Worm (Caenorhabditis elegans) whole organism, young adult: ENCODE data around the gene F44A6.3.

ENCODE experiments used
- C17E4.6 ChIP-seq: fragments of 200-800 bp; sonication (Bioruptor generic); IDR thresholded peaks from 2 replicates; pipeline ENCODE4 v1.3.6; 2022; ENCODE audit warnings: missing genetic modification reagents, missing genetic modification characterization, missing compliant biosample characterization
- D2030.7 ChIP-seq: fragments of 200-800 bp; sonication (Bioruptor generic); IDR thresholded peaks from 2 replicates; pipeline ENCODE4 v1.3.6; 2022; ENCODE audit warnings: missing genetic modification reagents, missing genetic modification characterization, missing compliant biosample characterization
- F23B12.7 ChIP-seq: sonication (generic microtip); optimal IDR thresholded peaks from 2 replicates; lab custom pipeline; 2017; ENCODE audit warnings: missing genetic modification characterization, mild to moderate bottlenecking, missing compliant biosample characterization, antibody characterized with exemption, moderate library complexity; ENCODE audit not compliant: insufficient read depth
- F33H1.4 ChIP-seq: fragments of 200-800 bp; sonication (Bioruptor generic); IDR thresholded peaks from 2 replicates; pipeline ENCODE4 v1.3.6; 2022; ENCODE audit warnings: missing genetic modification reagents, missing genetic modification characterization, missing compliant biosample characterization
- F57C9.4 ChIP-seq: sonication (generic microtip); optimal IDR thresholded peaks from 2 replicates; lab custom pipeline; 2017; ENCODE audit warnings: mild to moderate bottlenecking, missing genetic modification characterization, missing compliant biosample characterization
- K12H6.12 ChIP-seq: fragments of 200-800 bp; sonication (Bioruptor generic); optimal IDR thresholded peaks from 2 replicates; lab custom pipeline; 2018; ENCODE audit warnings: mild to moderate bottlenecking, missing genetic modification characterization, missing compliant biosample characterization
- T26A5.8 ChIP-seq: sonication (generic microtip); optimal IDR thresholded peaks from 2 replicates; lab custom pipeline; 2016; ENCODE audit warnings: missing genetic modification characterization, missing compliant biosample characterization
- Y53F4B.3 ChIP-seq: fragments of 200-800 bp; sonication (Bioruptor generic); IDR thresholded peaks from 2 replicates; pipeline ENCODE4 v1.3.6; 2022; ENCODE audit warnings: missing genetic modification reagents, missing genetic modification characterization, missing compliant biosample characterization
- Y67H2A.10 ChIP-seq: fragments of 200-800 bp; sonication (Bioruptor generic); conservative IDR thresholded peaks from 2 replicates; pipeline ENCODE4 v1.3.6; 2022; ENCODE audit warnings: missing genetic modification reagents, missing genetic modification characterization, missing compliant biosample characterization
- Y95B8A.8 ChIP-seq: fragments of 200-800 bp; sonication (Bioruptor generic); IDR thresholded peaks from 2 replicates; pipeline ENCODE4 v1.3.6; 2022; ENCODE audit warnings: missing genetic modification reagents, missing genetic modification characterization, missing compliant biosample characterization
- akir-1 ChIP-seq: fragments of 200-800 bp; sonication (Bioruptor generic); optimal IDR thresholded peaks from 2 replicates; lab custom pipeline; 2018; ENCODE audit warnings: mild to moderate bottlenecking, missing genetic modification characterization, moderate library complexity, missing compliant biosample characterization
- ama-1 ChIP-seq, 3 experiments: fragments of 150-350 bp in 1 of 3; sonication (generic microtip) in 2 of 3; optimal IDR thresholded peaks; 2 replicates each; lab custom pipeline; 2014 to 2018; ENCODE audit warnings: missing biosample characterization in 2 of 3, missing genetic modification characterization in 2 of 3, missing genetic modification reagents in 2 of 3
- attf-5 ChIP-seq: fragments of 200-800 bp; sonication (Bioruptor generic); optimal IDR thresholded peaks from 2 replicates; lab custom pipeline; 2018; ENCODE audit warnings: mild to moderate bottlenecking, missing genetic modification characterization, missing compliant biosample characterization
- bed-2 ChIP-seq: fragments of 200-800 bp; sonication (Bioruptor generic); IDR thresholded peaks from 2 replicates; pipeline ENCODE4 v1.3.6; 2022; ENCODE audit warnings: missing genetic modification reagents, missing genetic modification characterization, missing compliant biosample characterization
- cebp-1 ChIP-seq, 2 experiments: fragments of 200-800 bp in 1 of 2; sonication (Bioruptor generic) in 1 of 2; sonication (generic microtip) in 1 of 2; IDR thresholded peaks in 1 of 2; optimal IDR thresholded peaks in 1 of 2; 2 replicates each; pipeline versions ENCODE4 v1.3.6 to Lab custom; 2017 to 2022; ENCODE audit warnings: missing compliant biosample characterization in 2 of 2, missing genetic modification characterization in 2 of 2, mild to moderate bottlenecking in 1 of 2, missing genetic modification reagents in 1 of 2, moderate library complexity in 1 of 2
- cebp-2 ChIP-seq: fragments of 200-800 bp; sonication (Bioruptor generic); IDR thresholded peaks from 2 replicates; pipeline ENCODE4 v1.3.6; 2022; ENCODE audit warnings: missing genetic modification characterization, missing compliant biosample characterization
- ceh-79 ChIP-seq: sonication (generic microtip); optimal IDR thresholded peaks from 2 replicates; lab custom pipeline; 2017; ENCODE audit warnings: mild to moderate bottlenecking, missing genetic modification characterization, missing compliant biosample characterization
- ceh-91 ChIP-seq: fragments of 200-800 bp; sonication (Bioruptor generic); IDR thresholded peaks from 2 replicates; pipeline ENCODE4 v1.3.6; 2022; ENCODE audit warnings: missing genetic modification reagents, missing genetic modification characterization, missing compliant biosample characterization
- chd-7 ChIP-seq: sonication (generic microtip); optimal IDR thresholded peaks from 2 replicates; lab custom pipeline; 2016; ENCODE audit warnings: mild to moderate bottlenecking, missing genetic modification characterization, moderate library complexity, missing compliant biosample characterization
- dox-1 ChIP-seq: fragments of 200-800 bp; sonication (Bioruptor generic); IDR thresholded peaks from 2 replicates; pipeline ENCODE4 v1.3.6; 2022; ENCODE audit warnings: missing genetic modification reagents, missing genetic modification characterization, missing compliant biosample characterization
- dpff-1 ChIP-seq: sonication (generic microtip); optimal IDR thresholded peaks from 2 replicates; lab custom pipeline; 2017; ENCODE audit warnings: mild to moderate bottlenecking, missing genetic modification characterization, missing compliant biosample characterization
- efl-1 ChIP-seq: fragments of 150-350 bp; optimal IDR thresholded peaks from 2 replicates; lab custom pipeline; 2014; ENCODE audit warnings: missing biosample characterization, missing genetic modification reagents, missing genetic modification characterization
- egrh-3 ChIP-seq: fragments of 200-800 bp; sonication (Bioruptor generic); IDR thresholded peaks from 2 replicates; pipeline ENCODE4 v1.3.6; 2022; ENCODE audit warnings: missing genetic modification reagents, missing genetic modification characterization, missing compliant biosample characterization
- ekl-4 ChIP-seq: fragments of 200-800 bp; sonication (Bioruptor generic); IDR thresholded peaks from 2 replicates; pipeline ENCODE4 v1.3.6; 2022; ENCODE audit warnings: missing genetic modification reagents, missing genetic modification characterization, missing compliant biosample characterization
- ets-4 ChIP-seq: fragments of 200-800 bp; sonication (Bioruptor generic); optimal IDR thresholded peaks from 2 replicates; lab custom pipeline; 2018; ENCODE audit warnings: mild to moderate bottlenecking, missing genetic modification characterization, missing compliant biosample characterization
- gei-17 ChIP-seq: fragments of 200-800 bp; sonication (Bioruptor generic); optimal IDR thresholded peaks from 2 replicates; lab custom pipeline; 2018; ENCODE audit warnings: mild to moderate bottlenecking, missing genetic modification characterization, missing compliant biosample characterization
- hsf-1 ChIP-seq: fragments of 200-800 bp; sonication (Bioruptor generic); IDR thresholded peaks from 2 replicates; pipeline ENCODE4 v1.3.6; 2022; ENCODE audit warnings: missing genetic modification reagents, missing genetic modification characterization, missing compliant biosample characterization
- let-526 ChIP-seq: fragments of 200-800 bp; sonication (Bioruptor generic); IDR thresholded peaks from 2 replicates; pipeline ENCODE4 v1.3.6; 2022; ENCODE audit warnings: missing genetic modification reagents, missing genetic modification characterization, missing compliant biosample characterization
- lin-26 ChIP-seq: fragments of 200-800 bp; sonication (Bioruptor generic); IDR thresholded peaks from 2 replicates; pipeline ENCODE4 v1.3.6; 2022; ENCODE audit warnings: missing genetic modification reagents, missing genetic modification characterization, missing compliant biosample characterization
- lin-35 ChIP-seq, 3 experiments: fragments of 150-350 bp in 2 of 3; sonication (generic microtip) in 1 of 3; optimal IDR thresholded peaks; 2 replicates each; lab custom pipeline; 2014 to 2018; ENCODE audit warnings: missing biosample characterization in 3 of 3, missing genetic modification characterization in 3 of 3, missing genetic modification reagents in 3 of 3
- lin-40 ChIP-seq: sonication (generic microtip); optimal IDR thresholded peaks from 2 replicates; lab custom pipeline; 2016; ENCODE audit warnings: missing genetic modification characterization, mild to moderate bottlenecking, missing compliant biosample characterization, missing genotype, missing genetic modification reagents
- lsl-1 ChIP-seq: fragments of 200-800 bp; sonication (Bioruptor generic); optimal IDR thresholded peaks from 2 replicates; lab custom pipeline; 2018; ENCODE audit warnings: mild to moderate bottlenecking, missing genetic modification characterization, moderate library complexity, missing compliant biosample characterization
- madf-10 ChIP-seq: sonication (generic microtip); optimal IDR thresholded peaks from 2 replicates; lab custom pipeline; 2016; ENCODE audit warnings: mild to moderate bottlenecking, missing genetic modification characterization, missing compliant biosample characterization
- madf-8 ChIP-seq: fragments of 200-800 bp; sonication (Bioruptor generic); conservative IDR thresholded peaks from 2 replicates; pipeline ENCODE4 v1.3.6; 2022; ENCODE audit warnings: missing genetic modification reagents, missing genetic modification characterization, missing compliant biosample characterization
- mcd-1 ChIP-seq: fragments of 200-800 bp; sonication (Bioruptor generic); IDR thresholded peaks from 2 replicates; pipeline ENCODE4 v1.3.6; 2022; ENCODE audit warnings: missing genetic modification reagents, missing genetic modification characterization, missing compliant biosample characterization
- nfya-1 ChIP-seq: sonication (generic microtip); optimal IDR thresholded peaks from 2 replicates; lab custom pipeline; 2017; ENCODE audit warnings: antibody characterized with exemption, missing compliant biosample characterization, missing genetic modification characterization, borderline replicate concordance; ENCODE audit not compliant: insufficient read depth
- nhr-179 ChIP-seq: sonication (generic microtip); optimal IDR thresholded peaks from 2 replicates; lab custom pipeline; 2016; ENCODE audit warnings: mild to moderate bottlenecking, missing genetic modification characterization, missing compliant biosample characterization
- pbrm-1 ChIP-seq: fragments of 200-800 bp; sonication (Bioruptor generic); IDR thresholded peaks from 2 replicates; pipeline ENCODE4 v1.3.6; 2022; ENCODE audit warnings: missing genetic modification reagents, missing genetic modification characterization, missing compliant biosample characterization
- snpc-1.1 ChIP-seq: sonication (generic microtip); optimal IDR thresholded peaks from 2 replicates; lab custom pipeline; 2017; ENCODE audit warnings: missing genetic modification characterization, mild to moderate bottlenecking, missing compliant biosample characterization, antibody characterized with exemption, moderate library complexity, missing genotype, missing genetic modification reagents; ENCODE audit not compliant: insufficient read depth
- somi-1 ChIP-seq: fragments of 200-800 bp; sonication (Bioruptor generic); optimal IDR thresholded peaks from 2 replicates; lab custom pipeline; 2018; ENCODE audit warnings: mild to moderate bottlenecking, missing genetic modification characterization, missing compliant biosample characterization
- tbp1 ChIP-seq: fragments of 200-800 bp; sonication (Bioruptor generic); optimal IDR thresholded peaks from 2 replicates; lab custom pipeline; 2018; ENCODE audit warnings: mild to moderate bottlenecking, missing genetic modification characterization, missing compliant biosample characterization
- unc-130 ChIP-seq: sonication (generic microtip); optimal IDR thresholded peaks from 2 replicates; lab custom pipeline; 2016; ENCODE audit warnings: missing genetic modification reagents, missing genetic modification characterization, missing compliant biosample characterization
- unc-62 ChIP-seq: fragments of 150-350 bp; optimal IDR thresholded peaks from 2 replicates; lab custom pipeline; 2014; ENCODE audit warnings: missing biosample characterization, missing genetic modification reagents, missing genetic modification characterization
- zfh-2 ChIP-seq: fragments of 200-800 bp; sonication (Bioruptor generic); conservative IDR thresholded peaks from 2 replicates; pipeline ENCODE4 v1.3.6; 2022; ENCODE audit warnings: missing genetic modification reagents, missing genetic modification characterization, missing compliant biosample characterization
- zim-3 ChIP-seq: sonication (generic microtip); optimal IDR thresholded peaks from 2 replicates; lab custom pipeline; 2017; ENCODE audit warnings: mild to moderate bottlenecking, missing genetic modification characterization, moderate library complexity, missing compliant biosample characterization
- ztf-18 ChIP-seq: sonication (generic microtip); optimal IDR thresholded peaks from 2 replicates; lab custom pipeline; 2016; ENCODE audit warnings: missing genotype, mild to moderate bottlenecking, missing genetic modification characterization, missing compliant biosample characterization
- ztf-22 ChIP-seq: fragments of 200-800 bp; sonication (Bioruptor generic); optimal IDR thresholded peaks from 2 replicates; lab custom pipeline; 2018; ENCODE audit warnings: mild to moderate bottlenecking, missing genetic modification characterization, moderate library complexity, missing compliant biosample characterization
- ztf-26 ChIP-seq: sonication (generic microtip); optimal IDR thresholded peaks from 2 replicates; lab custom pipeline; 2017; ENCODE audit warnings: missing genetic modification characterization, missing compliant biosample characterization

Gene F44A6.3

DNA sequence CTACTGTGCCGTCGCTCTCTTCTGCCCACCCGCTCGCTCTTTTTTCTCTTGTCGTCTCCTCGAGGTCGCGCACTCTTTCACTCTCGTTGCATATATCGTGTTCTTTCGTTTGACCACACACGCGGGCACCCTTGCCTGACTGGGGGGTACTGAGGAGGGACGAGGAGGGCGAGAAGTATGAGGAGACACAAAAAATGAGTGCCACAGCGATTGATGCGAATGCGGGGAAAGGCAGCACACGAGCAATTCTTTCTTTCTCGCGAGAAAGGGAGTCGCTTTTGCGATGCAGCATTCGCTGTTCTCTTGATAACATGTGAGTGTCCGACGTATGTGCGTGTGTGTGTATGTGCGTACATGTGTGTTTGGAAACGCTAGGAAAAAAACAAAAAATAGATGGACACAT is 24.1 kb upstream of the F44A6.3 start:
- TF ChIP-seq tbp1 = peak; percentile 42
- TF ChIP-seq dpff-1 (tag; lab: Kevin White, UChicago) = no peak
- peak; percentile 65 for TF ChIP-seq egrh-3
- 0 out of 2 replicates have a peak, but pooled peaks have one; percentile 13 for TF ChIP-seq ekl-4 (GFP tag; lab: Robert Waterston, UW)
- no peak for TF ChIP-seq hsf-1 (GFP tag; lab: Robert Waterston, UW)
- TF ChIP-seq cebp-2 (GFP tag; lab: Robert Waterston, UW) = no peak
- peak; percentile 44 for TF ChIP-seq ztf-18
- TF ChIP-seq F57C9.4 = no peak
- TF ChIP-seq Y67H2A.10 (GFP tag; lab: Robert Waterston, UW) = no peak
- no peak for TF ChIP-seq F23B12.7
- TF ChIP-seq akir-1 (GFP tag; lab: Kevin White, UChicago) = no peak
- peak; percentile 49; the same call in 1 of the 2 replicates for TF ChIP-seq pbrm-1
- no peak for TF ChIP-seq lsl-1 (GFP tag; lab: Kevin White, UChicago)
- TF ChIP-seq ztf-26 = no peak
- no peak for TF ChIP-seq unc-130
- peak; percentile 60 for TF ChIP-seq ets-4 (GFP tag; lab: Kevin White, UChicago)
- peak; percentile 34 for TF ChIP-seq somi-1 (GFP tag; lab: Kevin White, UChicago)
- TF ChIP-seq let-526 (GFP tag; lab: Robert Waterston, UW) = peak; percentile 49; the same call in 1 of the 2 replicates
- TF ChIP-seq attf-5 (GFP tag; lab: Kevin White, UChicago) = peak; percentile 59
- 0 out of 2 replicates have a peak, but pooled peaks have one; percentile 20 for TF ChIP-seq cebp-1 (GFP tag; IDR thresholded peaks at IDR 0.05; lab: Robert Waterston, UW)
- peak; percentile 75 for TF ChIP-seq cebp-1 (tag; optimal IDR thresholded peaks at IDR 0.05; lab: Kevin White, UChicago)
- peak; percentile 85 for TF ChIP-seq lin-40 (tag; lab: Kevin White, UChicago)
- TF ChIP-seq madf-10 (tag; lab: Kevin White, UChicago) = peak; percentile 38
- TF ChIP-seq C17E4.6 (GFP tag; lab: Robert Waterston, UW) = no peak
- no peak for TF ChIP-seq F33H1.4
- no peak for TF ChIP-seq ceh-91 (GFP tag; lab: Robert Waterston, UW)
- TF ChIP-seq zim-3 (tag; lab: Kevin White, UChicago) = peak; percentile 23
- no peak for TF ChIP-seq Y53F4B.3
- TF ChIP-seq ama-1 (optimal IDR thresholded peaks at IDR 0.05; lab: Kevin White, UChicago) = peak; percentile 10
- no peak for TF ChIP-seq ama-1 (GFP tag; optimal IDR thresholded peaks at IDR 0.05; lab: Kevin White, UChicago)
- no peak for TF ChIP-seq madf-8
- no peak for TF ChIP-seq ceh-79 (tag; lab: Kevin White, UChicago)
- TF ChIP-seq lin-26 (GFP tag; lab: Robert Waterston, UW) = peak; percentile 62; the same call in 1 of the 2 replicates
- TF ChIP-seq lin-35 (GFP tag; optimal IDR thresholded peaks at IDR 0.05; lab: Kevin White, UChicago) = peak in 1 of 3 experiments; percentile 71
- no peak for TF ChIP-seq T26A5.8 (tag; lab: Kevin White, UChicago)
- no peak for TF ChIP-seq nfya-1 (tag; lab: Kevin White, UChicago)
- no peak for TF ChIP-seq ztf-22 (GFP tag; lab: Kevin White, UChicago)
- no peak for TF ChIP-seq efl-1 (GFP tag; lab: Kevin White, UChicago)
- peak; percentile 75; the same call in 1 of the 2 replicates for TF ChIP-seq dox-1 (GFP tag; lab: Robert Waterston, UW)
- no peak for TF ChIP-seq snpc-1.1 (tag; lab: Kevin White, UChicago)
- peak; percentile 63 for TF ChIP-seq mcd-1
- no peak for TF ChIP-seq D2030.7
- no peak for TF ChIP-seq unc-62 (GFP tag; lab: Kevin White, UChicago)
- TF ChIP-seq gei-17 (GFP tag; lab: Kevin White, UChicago) = peak; percentile 18
- TF ChIP-seq K12H6.12 (tag; lab: Kevin White, UChicago) = peak; percentile 88
- TF ChIP-seq chd-7 (tag; lab: Kevin White, UChicago) = peak; percentile 44
- TF ChIP-seq zfh-2 (GFP tag; lab: Robert Waterston, UW) = peak; percentile 98
- no peak for TF ChIP-seq bed-2 (GFP tag; lab: Robert Waterston, UW)
- no peak for TF ChIP-seq nhr-179
- TF ChIP-seq Y95B8A.8 (GFP tag; lab: Robert Waterston, UW) = no peak
